Worm (Caenorhabditis elegans) whole organism, L2 larva: Measurements from ENCODE around the gene skr-9.

Experiments
- C34F6.9 ChIP-seq: fragments of 150-350 bp; optimal IDR thresholded peaks from 2 replicates; lab custom pipeline; 2014; ENCODE audit warnings: missing biosample characterization, missing genetic modification characterization
- F13H6.1 ChIP-seq: sonication (generic microtip); optimal IDR thresholded peaks from 2 replicates; lab custom pipeline; 2016; ENCODE audit warnings: missing genetic modification characterization, missing compliant biosample characterization
- Y55F3AM.14 ChIP-seq: fragments of 200-800 bp; sonication (Bioruptor generic); optimal IDR thresholded peaks from 2 replicates; lab custom pipeline; 2018; ENCODE audit warnings: mild to moderate bottlenecking, missing genetic modification characterization, missing compliant biosample characterization
- ZK546.5 ChIP-seq: sonication (generic microtip); optimal IDR thresholded peaks from 2 replicates; lab custom pipeline; 2017; ENCODE audit warnings: missing biosample characterization, missing genetic modification characterization
- alr-1 ChIP-seq: fragments of 150-350 bp; optimal IDR thresholded peaks from 2 replicates; lab custom pipeline; 2014; ENCODE audit warnings: missing biosample characterization, missing genetic modification characterization
- aly-2 ChIP-seq: fragments of 150-350 bp; optimal IDR thresholded peaks from 2 replicates; lab custom pipeline; 2014; ENCODE audit warnings: missing biosample characterization, missing genetic modification characterization
- ama-1 ChIP-seq: fragments of 150-350 bp; optimal IDR thresholded peaks from 2 replicates; lab custom pipeline; 2018; ENCODE audit warnings: inconsistent platforms
- ceh-16 ChIP-seq: fragments of 150-350 bp; optimal IDR thresholded peaks from 2 replicates; lab custom pipeline; 2014; ENCODE audit warnings: missing biosample characterization, missing genetic modification characterization
- ceh-82 ChIP-seq: fragments of 150-350 bp; optimal IDR thresholded peaks from 2 replicates; lab custom pipeline; 2014; ENCODE audit warnings: missing biosample characterization, missing genetic modification characterization
- crh-2 ChIP-seq: sonication (generic microtip); optimal IDR thresholded peaks from 2 replicates; lab custom pipeline; 2017; ENCODE audit warnings: missing biosample characterization, missing genetic modification characterization
- dmd-4 ChIP-seq: sonication (generic microtip); optimal IDR thresholded peaks from 2 replicates; lab custom pipeline; 2017; ENCODE audit warnings: missing biosample characterization, missing genetic modification characterization
- egl-27 ChIP-seq: sonication (generic microtip); optimal IDR thresholded peaks from 3 replicates; lab custom pipeline; 2017; ENCODE audit warnings: missing biosample characterization, missing genetic modification reagents, missing genetic modification characterization
- elt-1 ChIP-seq: fragments of 150-350 bp; optimal IDR thresholded peaks from 2 replicates; lab custom pipeline; 2014; ENCODE audit warnings: missing biosample characterization, missing genetic modification characterization
- elt-3 ChIP-seq: sonication (generic microtip); optimal IDR thresholded peaks from 2 replicates; lab custom pipeline; 2017; ENCODE audit warnings: missing biosample characterization, missing genetic modification characterization
- fos-1 ChIP-seq: fragments of 150-350 bp; optimal IDR thresholded peaks from 2 replicates; lab custom pipeline; 2014; ENCODE audit warnings: missing biosample characterization, missing genetic modification characterization
- gmeb-1 ChIP-seq: fragments of 150-350 bp; optimal IDR thresholded peaks from 2 replicates; lab custom pipeline; 2014; ENCODE audit warnings: missing biosample characterization, missing genetic modification characterization
- lin-13 ChIP-seq: fragments of 150-350 bp; optimal IDR thresholded peaks from 2 replicates; lab custom pipeline; 2014; ENCODE audit warnings: missing biosample characterization, missing genetic modification reagents, missing genetic modification characterization
- lin-39 ChIP-seq: fragments of 150-350 bp; optimal IDR thresholded peaks from 2 replicates; lab custom pipeline; 2014; ENCODE audit warnings: missing biosample characterization, missing genetic modification reagents, missing genetic modification characterization
- lsy-2 ChIP-seq, 2 experiments: fragments of 150-350 bp in 1 of 2; sonication (generic microtip) in 1 of 2; optimal IDR thresholded peaks; 2 replicates each; lab custom pipeline; 2014 to 2017; ENCODE audit warnings: missing biosample characterization in 2 of 2, missing genetic modification characterization in 2 of 2
- mab-5 ChIP-seq: fragments of 150-350 bp; optimal IDR thresholded peaks from 2 replicates; lab custom pipeline; 2014; ENCODE audit warnings: missing biosample characterization, missing genetic modification characterization
- mdl-1 ChIP-seq, 2 experiments: fragments of 150-350 bp in 1 of 2; sonication (generic microtip) in 1 of 2; optimal IDR thresholded peaks; 2 replicates each; lab custom pipeline; 2017; ENCODE audit warnings: missing biosample characterization in 2 of 2, missing genetic modification characterization in 2 of 2
- nhr-10 ChIP-seq: sonication (generic microtip); optimal IDR thresholded peaks from 2 replicates; lab custom pipeline; 2017; ENCODE audit warnings: missing biosample characterization, missing genetic modification characterization
- nhr-11 ChIP-seq: fragments of 150-350 bp; optimal IDR thresholded peaks from 2 replicates; lab custom pipeline; 2014; ENCODE audit warnings: missing biosample characterization, missing genetic modification characterization
- nhr-12 ChIP-seq: fragments of 150-350 bp; optimal IDR thresholded peaks from 2 replicates; lab custom pipeline; 2014; ENCODE audit warnings: missing biosample characterization, missing genetic modification characterization
- nhr-23 ChIP-seq: fragments of 150-350 bp; optimal IDR thresholded peaks from 2 replicates; lab custom pipeline; 2014; ENCODE audit warnings: missing biosample characterization, missing genetic modification reagents, missing genetic modification characterization
- nhr-237 ChIP-seq: fragments of 150-350 bp; optimal IDR thresholded peaks from 2 replicates; lab custom pipeline; 2014; ENCODE audit warnings: missing biosample characterization, missing genetic modification characterization
- nhr-25 ChIP-seq: fragments of 150-350 bp; sonication (generic microtip); optimal IDR thresholded peaks from 3 replicates; lab custom pipeline; 2014; ENCODE audit warnings: missing biosample characterization, missing genetic modification characterization
- nhr-6 ChIP-seq: fragments of 150-350 bp; optimal IDR thresholded peaks from 2 replicates; lab custom pipeline; 2014; ENCODE audit warnings: missing biosample characterization, missing genetic modification characterization
- nhr-77 ChIP-seq: fragments of 150-350 bp; optimal IDR thresholded peaks from 2 replicates; lab custom pipeline; 2014; ENCODE audit warnings: missing biosample characterization, missing genetic modification characterization
- peb-1 ChIP-seq: fragments of 150-350 bp; optimal IDR thresholded peaks from 2 replicates; lab custom pipeline; 2014; ENCODE audit warnings: missing biosample characterization, missing genetic modification characterization
- sem-4 ChIP-seq: fragments of 150-350 bp; optimal IDR thresholded peaks from 2 replicates; lab custom pipeline; 2014; ENCODE audit warnings: missing biosample characterization, missing genetic modification reagents, missing genetic modification characterization
- sma-3 ChIP-seq: sonication (generic microtip); optimal IDR thresholded peaks from 2 replicates; lab custom pipeline; 2016; ENCODE audit warnings: missing genetic modification reagents, missing genetic modification characterization, missing compliant biosample characterization
- sma-9 ChIP-seq, 2 experiments: fragments of 150-350 bp in 1 of 2; sonication (generic microtip) in 1 of 2; optimal IDR thresholded peaks; 2 replicates each; lab custom pipeline; 2014 to 2016; ENCODE audit warnings: missing genetic modification characterization in 2 of 2, mild to moderate bottlenecking in 1 of 2, missing biosample characterization in 1 of 2, missing compliant biosample characterization in 1 of 2, missing genetic modification reagents in 1 of 2, moderate library complexity in 1 of 2
- unc-39 ChIP-seq: fragments of 150-350 bp; optimal IDR thresholded peaks from 2 replicates; lab custom pipeline; 2014; ENCODE audit warnings: missing biosample characterization, missing genetic modification characterization
- unc-55 ChIP-seq: fragments of 150-350 bp; sonication (generic microtip); optimal IDR thresholded peaks from 3 replicates; lab custom pipeline; 2014; ENCODE audit warnings: missing biosample characterization, missing genetic modification reagents, missing genetic modification characterization
- unc-62 ChIP-seq: fragments of 150-350 bp; optimal IDR thresholded peaks from 2 replicates; lab custom pipeline; 2014; ENCODE audit warnings: missing biosample characterization, missing genetic modification reagents, missing genetic modification characterization
- ztf-4 ChIP-seq: fragments of 150-350 bp; optimal IDR thresholded peaks from 2 replicates; lab custom pipeline; 2014; ENCODE audit warnings: missing biosample characterization, missing genetic modification characterization

skr-9 gene

ce11 chrIV:17189193-17189592 lies 25.8 kb downstream of the skr-9 start:
- TF ChIP-seq unc-55 (GFP tag; lab: Kevin White, UChicago) (no peak), unc-39 (tag; lab: Kevin White, UChicago) (no peak), lin-13 (GFP tag; lab: Kevin White, UChicago) (no peak), dmd-4 (tag; lab: Kevin White, UChicago) (no peak), elt-1 (tag; lab: Kevin White, UChicago) (no peak), nhr-77 (no peak), alr-1 (tag; lab: Kevin White, UChicago) (no peak), egl-27 (no peak), fos-1 (tag; lab: Kevin White, UChicago) (no peak), nhr-11 (no peak), lsy-2 (tag; optimal IDR thresholded peaks at IDR 0.05; lab: Kevin White, UChicago) (no peak), nhr-6 (tag; lab: Kevin White, UChicago) (no peak), sem-4 (tag; lab: Kevin White, UChicago) (no peak), nhr-12 (no peak), ztf-4 (tag; lab: Kevin White, UChicago) (no peak), nhr-25 (tag; lab: Kevin White, UChicago) (no peak), sma-3 (no peak), ama-1 (lab: Kevin White, UChicago) (no peak), ceh-16 (no peak)

- no peak for TF ChIP-seq C34F6.9 (tag; lab: Kevin White, UChicago)
- no peak for TF ChIP-seq mab-5 (tag; lab: Kevin White, UChicago)
- TF ChIP-seq ZK546.5 (tag; lab: Kevin White, UChicago) = no peak
- no peak for TF ChIP-seq ceh-16
- no peak for TF ChIP-seq lsy-2 (tag; optimal IDR thresholded peaks at IDR 0.05; lab: Kevin White, UChicago)
- TF ChIP-seq F13H6.1 (tag; lab: Kevin White, UChicago) = no peak
- TF ChIP-seq nhr-12 = no peak
- TF ChIP-seq unc-39 (tag; lab: Kevin White, UChicago) = no peak
- no peak for TF ChIP-seq mdl-1 (tag; optimal IDR thresholded peaks at IDR 0.05; lab: Kevin White, UChicago)
- no peak for TF ChIP-seq nhr-77
- no peak for TF ChIP-seq sma-9 (GFP tag; optimal IDR thresholded peaks at IDR 0.05; lab: Kevin White, UChicago)
- no peak for TF ChIP-seq sma-9 (tag; optimal IDR thresholded peaks at IDR 0.05; lab: Kevin White, UChicago)
- TF ChIP-seq sem-4 (tag; lab: Kevin White, UChicago) = no peak
- no peak for TF ChIP-seq gmeb-1 (tag; lab: Kevin White, UChicago)
- no peak for TF ChIP-seq fos-1 (tag; lab: Kevin White, UChicago)
- TF ChIP-seq crh-2 (tag; lab: Kevin White, UChicago) = no peak
- TF ChIP-seq nhr-23 (tag; lab: Kevin White, UChicago) = no peak
Measured at ce11 chrIV:17191791-17192190, 28.4 kb downstream of the skr-9 start, which contains the start of gene flp-17. flp-17 (minus strand) TSS chrIV:17191891.

- TF ChIP-seq unc-55 (GFP tag; lab: Kevin White, UChicago) = no peak
- TF ChIP-seq lin-39 = no peak
- TF ChIP-seq ceh-82 = no peak
- no peak for TF ChIP-seq lin-13 (GFP tag; lab: Kevin White, UChicago)
- TF ChIP-seq, all 48 proteins: peak for 0
Measured at ce11 chrIV:17193491-17193890, 30.1 kb downstream of the skr-9 start.

ce11 chrIV:17199706-17200105 lies 36.3 kb downstream of the skr-9 start:
- no peak for TF ChIP-seq sma-3
- TF ChIP-seq ztf-4 (tag; lab: Kevin White, UChicago) = no peak
- no peak for TF ChIP-seq egl-27
- no peak for TF ChIP-seq gmeb-1 (tag; lab: Kevin White, UChicago)
- TF ChIP-seq unc-62 (GFP tag; lab: Kevin White, UChicago) = no peak
- TF ChIP-seq mdl-1 (tag; optimal IDR thresholded peaks at IDR 0.05; lab: Kevin White, UChicago) = no peak
- no peak for TF ChIP-seq fos-1 (tag; lab: Kevin White, UChicago)
- no peak for TF ChIP-seq sem-4 (tag; lab: Kevin White, UChicago)
- TF ChIP-seq elt-3 (tag; lab: Kevin White, UChicago) = no peak
- TF ChIP-seq Y55F3AM.14 (GFP tag; lab: Kevin White, UChicago) = no peak
- TF ChIP-seq ceh-82 = no peak
- TF ChIP-seq nhr-6 (tag; lab: Kevin White, UChicago) = no peak
- TF ChIP-seq nhr-10 = no peak
- TF ChIP-seq alr-1 (tag; lab: Kevin White, UChicago) = no peak

ce11 chrIV:17206745-17207144 lies 43.4 kb downstream of the skr-9 start, which contains the start of gene cnnm-1:
cnnm-1 (minus strand) TSS chrIV:17206845.
- TF ChIP-seq elt-1 (tag; lab: Kevin White, UChicago) (no peak), alr-1 (tag; lab: Kevin White, UChicago) (no peak), ama-1 (lab: Kevin White, UChicago) (no peak), nhr-77 (no peak), aly-2 (no peak), ztf-4 (tag; lab: Kevin White, UChicago) (no peak), nhr-10 (no peak), nhr-23 (tag; lab: Kevin White, UChicago) (no peak), dmd-4 (tag; lab: Kevin White, UChicago) (no peak), nhr-11 (no peak), sma-3 (no peak), peb-1 (tag; lab: Kevin White, UChicago) (no peak), nhr-237 (tag; lab: Kevin White, UChicago) (no peak), ceh-82 (no peak), gmeb-1 (tag; lab: Kevin White, UChicago) (no peak), Y55F3AM.14 (GFP tag; lab: Kevin White, UChicago) (no peak), sem-4 (tag; lab: Kevin White, UChicago) (no peak), mdl-1 (tag; optimal IDR thresholded peaks at IDR 0.05; lab: Kevin White, UChicago) (no peak), nhr-6 (tag; lab: Kevin White, UChicago) (no peak)
